Worm (Caenorhabditis elegans) whole organism, L2 larva: ENCODE results near the gene nceh-1.

Source experiments
- F13H6.1 ChIP-seq: sonication (generic microtip); optimal IDR thresholded peaks from 2 replicates; lab custom pipeline; 2016; ENCODE audit warnings: missing genetic modification characterization, missing compliant biosample characterization
- R02D3.7 ChIP-seq: fragments of 150-350 bp; optimal IDR thresholded peaks from 2 replicates; lab custom pipeline; 2014; ENCODE audit warnings: missing biosample characterization, missing genetic modification characterization
- Y55F3AM.14 ChIP-seq: fragments of 200-800 bp; sonication (Bioruptor generic); optimal IDR thresholded peaks from 2 replicates; lab custom pipeline; 2018; ENCODE audit warnings: mild to moderate bottlenecking, missing genetic modification characterization, missing compliant biosample characterization
- ZK546.5 ChIP-seq: sonication (generic microtip); optimal IDR thresholded peaks from 2 replicates; lab custom pipeline; 2017; ENCODE audit warnings: missing biosample characterization, missing genetic modification characterization
- alr-1 ChIP-seq: fragments of 150-350 bp; optimal IDR thresholded peaks from 2 replicates; lab custom pipeline; 2014; ENCODE audit warnings: missing biosample characterization, missing genetic modification characterization
- blmp-1 ChIP-seq: sonication (generic microtip); optimal IDR thresholded peaks from 2 replicates; lab custom pipeline; 2017; ENCODE audit warnings: missing genetic modification characterization, mild to moderate bottlenecking, missing compliant biosample characterization, antibody characterized with exemption, moderate library complexity; ENCODE audit not compliant: insufficient read depth
- ceh-16 ChIP-seq: fragments of 150-350 bp; optimal IDR thresholded peaks from 2 replicates; lab custom pipeline; 2014; ENCODE audit warnings: missing biosample characterization, missing genetic modification characterization
- dmd-4 ChIP-seq: sonication (generic microtip); optimal IDR thresholded peaks from 2 replicates; lab custom pipeline; 2017; ENCODE audit warnings: missing biosample characterization, missing genetic modification characterization
- egl-27 ChIP-seq: sonication (generic microtip); optimal IDR thresholded peaks from 3 replicates; lab custom pipeline; 2017; ENCODE audit warnings: missing biosample characterization, missing genetic modification reagents, missing genetic modification characterization
- elt-1 ChIP-seq: fragments of 150-350 bp; optimal IDR thresholded peaks from 2 replicates; lab custom pipeline; 2014; ENCODE audit warnings: missing biosample characterization, missing genetic modification characterization
- elt-3 ChIP-seq: sonication (generic microtip); optimal IDR thresholded peaks from 2 replicates; lab custom pipeline; 2017; ENCODE audit warnings: missing biosample characterization, missing genetic modification characterization
- fos-1 ChIP-seq: fragments of 150-350 bp; optimal IDR thresholded peaks from 2 replicates; lab custom pipeline; 2014; ENCODE audit warnings: missing biosample characterization, missing genetic modification characterization
- gmeb-1 ChIP-seq: fragments of 150-350 bp; optimal IDR thresholded peaks from 2 replicates; lab custom pipeline; 2014; ENCODE audit warnings: missing biosample characterization, missing genetic modification characterization
- lin-13 ChIP-seq: fragments of 150-350 bp; optimal IDR thresholded peaks from 2 replicates; lab custom pipeline; 2014; ENCODE audit warnings: missing biosample characterization, missing genetic modification reagents, missing genetic modification characterization
- lin-39 ChIP-seq: fragments of 150-350 bp; optimal IDR thresholded peaks from 2 replicates; lab custom pipeline; 2014; ENCODE audit warnings: missing biosample characterization, missing genetic modification reagents, missing genetic modification characterization
- lsy-2 ChIP-seq, 2 experiments: fragments of 150-350 bp in 1 of 2; sonication (generic microtip) in 1 of 2; optimal IDR thresholded peaks; 2 replicates each; lab custom pipeline; 2014 to 2017; ENCODE audit warnings: missing biosample characterization in 2 of 2, missing genetic modification characterization in 2 of 2
- mab-5 ChIP-seq: fragments of 150-350 bp; optimal IDR thresholded peaks from 2 replicates; lab custom pipeline; 2014; ENCODE audit warnings: missing biosample characterization, missing genetic modification characterization
- mbf-1 ChIP-seq: sonication (generic microtip); optimal IDR thresholded peaks from 2 replicates; lab custom pipeline; 2017; ENCODE audit warnings: missing biosample characterization, missing genetic modification characterization
- mdl-1 ChIP-seq, 2 experiments: fragments of 150-350 bp in 1 of 2; sonication (generic microtip) in 1 of 2; optimal IDR thresholded peaks; 2 replicates each; lab custom pipeline; 2017; ENCODE audit warnings: missing biosample characterization in 2 of 2, missing genetic modification characterization in 2 of 2
- nhr-10 ChIP-seq: sonication (generic microtip); optimal IDR thresholded peaks from 2 replicates; lab custom pipeline; 2017; ENCODE audit warnings: missing biosample characterization, missing genetic modification characterization
- nhr-11 ChIP-seq: fragments of 150-350 bp; optimal IDR thresholded peaks from 2 replicates; lab custom pipeline; 2014; ENCODE audit warnings: missing biosample characterization, missing genetic modification characterization
- nhr-129 ChIP-seq: fragments of 150-350 bp; optimal IDR thresholded peaks from 2 replicates; lab custom pipeline; 2014; ENCODE audit warnings: missing biosample characterization, missing genetic modification characterization
- nhr-21 ChIP-seq: fragments of 150-350 bp; optimal IDR thresholded peaks from 2 replicates; lab custom pipeline; 2014; ENCODE audit warnings: missing biosample characterization, missing genetic modification characterization
- nhr-23 ChIP-seq: fragments of 150-350 bp; optimal IDR thresholded peaks from 2 replicates; lab custom pipeline; 2014; ENCODE audit warnings: missing biosample characterization, missing genetic modification reagents, missing genetic modification characterization
- nhr-237 ChIP-seq: fragments of 150-350 bp; optimal IDR thresholded peaks from 2 replicates; lab custom pipeline; 2014; ENCODE audit warnings: missing biosample characterization, missing genetic modification characterization
- nhr-25 ChIP-seq: fragments of 150-350 bp; sonication (generic microtip); optimal IDR thresholded peaks from 3 replicates; lab custom pipeline; 2014; ENCODE audit warnings: missing biosample characterization, missing genetic modification characterization
- nhr-6 ChIP-seq: fragments of 150-350 bp; optimal IDR thresholded peaks from 2 replicates; lab custom pipeline; 2014; ENCODE audit warnings: missing biosample characterization, missing genetic modification characterization
- peb-1 ChIP-seq: fragments of 150-350 bp; optimal IDR thresholded peaks from 2 replicates; lab custom pipeline; 2014; ENCODE audit warnings: missing biosample characterization, missing genetic modification characterization
- sem-4 ChIP-seq: fragments of 150-350 bp; optimal IDR thresholded peaks from 2 replicates; lab custom pipeline; 2014; ENCODE audit warnings: missing biosample characterization, missing genetic modification reagents, missing genetic modification characterization
- sma-9 ChIP-seq, 2 experiments: fragments of 150-350 bp in 1 of 2; sonication (generic microtip) in 1 of 2; optimal IDR thresholded peaks; 2 replicates each; lab custom pipeline; 2014 to 2016; ENCODE audit warnings: missing genetic modification characterization in 2 of 2, mild to moderate bottlenecking in 1 of 2, missing biosample characterization in 1 of 2, missing compliant biosample characterization in 1 of 2, missing genetic modification reagents in 1 of 2, moderate library complexity in 1 of 2
- snpc-4 ChIP-seq: fragments of 150-350 bp; optimal IDR thresholded peaks from 2 replicates; lab custom pipeline; 2014; ENCODE audit warnings: missing biosample characterization, missing genetic modification characterization
- unc-39 ChIP-seq: fragments of 150-350 bp; optimal IDR thresholded peaks from 2 replicates; lab custom pipeline; 2014; ENCODE audit warnings: missing biosample characterization, missing genetic modification characterization
- unc-55 ChIP-seq: fragments of 150-350 bp; sonication (generic microtip); optimal IDR thresholded peaks from 3 replicates; lab custom pipeline; 2014; ENCODE audit warnings: missing biosample characterization, missing genetic modification reagents, missing genetic modification characterization
- zag-1 ChIP-seq: fragments of 150-350 bp; optimal IDR thresholded peaks from 2 replicates; lab custom pipeline; 2014; ENCODE audit warnings: missing biosample characterization, missing genetic modification characterization
- ztf-11 ChIP-seq: sonication (generic microtip); optimal IDR thresholded peaks from 2 replicates; lab custom pipeline; 2017; ENCODE audit warnings: missing biosample characterization, missing genetic modification characterization

The nceh-1 gene

ce11 chrV:19410663-19411062 lies 33.4 kb downstream of the nceh-1 start, which contains the start of gene C25F9.5:
C25F9.5 (minus strand) TSS chrV:19410857.
- TF ChIP-seq peb-1 (tag; lab: Kevin White, UChicago) = no peak
- no peak for TF ChIP-seq nhr-11
- no peak for TF ChIP-seq dmd-4 (tag; lab: Kevin White, UChicago)
- TF ChIP-seq unc-55 (GFP tag; lab: Kevin White, UChicago) = no peak
- TF ChIP-seq fos-1 (tag; lab: Kevin White, UChicago) = peak; percentile 83
- no peak for TF ChIP-seq nhr-237 (tag; lab: Kevin White, UChicago)
- no peak for TF ChIP-seq R02D3.7 (tag; lab: Kevin White, UChicago)
- no peak for TF ChIP-seq zag-1 (tag; lab: Kevin White, UChicago)

ce11 chrV:19416475-19416874 lies 39.2 kb downstream of the nceh-1 start, which contains the start of the genes C25F9.4 and C25F9.9:
C25F9.4 (minus strand) TSS chrV:19416575.
C25F9.9 (plus strand) TSS chrV:19416611.
- TF ChIP-seq sma-9 (GFP tag; optimal IDR thresholded peaks at IDR 0.05; lab: Kevin White, UChicago) (no peak), sma-9 (tag; optimal IDR thresholded peaks at IDR 0.05; lab: Kevin White, UChicago) (no peak), lsy-2 (tag; optimal IDR thresholded peaks at IDR 0.05; lab: Kevin White, UChicago) (no peak), fos-1 (tag; lab: Kevin White, UChicago) (peak; percentile 59), elt-1 (no peak), egl-27 (no peak)
- TF ChIP-seq, all 48 proteins: peak for 1

DNA sequence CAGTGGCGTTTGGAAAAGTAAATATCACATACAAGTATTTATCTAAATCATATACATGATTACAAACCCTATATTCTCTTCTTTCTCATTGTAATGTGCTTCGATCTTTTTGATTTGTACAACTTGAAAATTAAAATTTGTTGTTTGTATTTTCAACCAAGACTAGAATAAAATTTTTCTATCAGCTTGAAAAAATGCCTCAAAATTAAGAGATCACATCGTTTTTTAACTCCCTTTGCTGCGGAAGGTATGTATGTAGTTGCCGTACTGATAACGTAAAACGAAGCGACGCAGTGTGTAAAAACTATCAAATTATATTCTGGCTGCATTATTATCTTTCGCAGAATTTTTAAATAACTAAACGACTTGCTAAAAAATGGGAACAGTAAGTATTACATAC lies 40.6 kb downstream of the nceh-1 start, which contains the start of gene C25F9.15:
Gene C25F9.15 (plus strand): TSS at position 301 of the 400 bp plus-strand sequence.
- TF ChIP-seq nhr-25 (no peak), gmeb-1 (tag; lab: Kevin White, UChicago) (no peak), ceh-16 (tag; lab: Kevin White, UChicago) (no peak), nhr-10 (tag; lab: Kevin White, UChicago) (no peak), elt-3 (tag; lab: Kevin White, UChicago) (no peak), nhr-6 (tag; lab: Kevin White, UChicago) (no peak), fos-1 (tag; lab: Kevin White, UChicago) (peak; percentile 40), unc-39 (tag; lab: Kevin White, UChicago) (no peak)

DNA sequence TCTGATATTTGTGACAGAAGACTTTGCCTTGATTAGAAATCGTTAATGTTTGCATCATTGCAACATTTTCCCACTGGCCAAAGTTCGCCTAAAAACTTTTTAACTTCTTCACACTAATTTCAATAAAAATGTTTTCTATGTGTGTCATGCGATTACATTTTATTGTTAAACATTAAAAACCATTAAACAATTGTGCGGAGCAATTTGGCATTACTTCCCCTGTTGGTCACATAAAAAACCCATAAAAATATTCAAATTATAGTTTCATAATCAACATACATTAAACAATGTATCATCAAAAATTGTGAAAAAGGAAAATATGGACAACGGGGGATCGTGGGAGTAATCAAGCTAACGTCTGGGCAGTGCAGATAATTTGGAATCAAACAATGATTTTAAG lies 42.1 kb downstream of the nceh-1 start:
- peak; percentile 1 for TF ChIP-seq fos-1 (tag; lab: Kevin White, UChicago)

ce11 chrV:19421131-19421530 lies 43.9 kb downstream of the nceh-1 start, which contains the start of gene C25F9.2:
C25F9.2 (plus strand) TSS chrV:19421471.
- TF ChIP-seq nhr-237 (tag; lab: Kevin White, UChicago) (no peak), nhr-25 (peak; percentile 47)

DNA sequence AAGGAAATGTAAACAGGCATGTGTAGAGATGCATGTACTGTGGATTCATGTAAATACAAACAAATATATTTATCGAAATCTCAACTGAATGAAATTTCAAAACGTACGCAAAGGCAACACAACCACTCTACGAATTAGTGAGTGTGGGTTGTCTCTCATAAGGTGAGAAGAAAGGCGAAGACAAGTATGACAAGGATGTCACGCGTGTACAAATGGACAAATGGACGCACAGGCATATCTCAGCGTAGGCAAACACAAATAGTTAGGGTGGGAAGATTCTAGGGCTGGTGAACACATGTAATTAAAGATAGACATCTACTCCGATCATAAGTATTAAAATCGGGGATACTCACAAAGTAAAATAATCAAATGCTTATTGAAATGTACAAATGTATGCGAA lies 50.9 kb downstream of the nceh-1 start:
- TF ChIP-seq nhr-25 (peak; percentile 23), snpc-4 (no peak)
- TF ChIP-seq, all 48 proteins: peak for 1

DNA sequence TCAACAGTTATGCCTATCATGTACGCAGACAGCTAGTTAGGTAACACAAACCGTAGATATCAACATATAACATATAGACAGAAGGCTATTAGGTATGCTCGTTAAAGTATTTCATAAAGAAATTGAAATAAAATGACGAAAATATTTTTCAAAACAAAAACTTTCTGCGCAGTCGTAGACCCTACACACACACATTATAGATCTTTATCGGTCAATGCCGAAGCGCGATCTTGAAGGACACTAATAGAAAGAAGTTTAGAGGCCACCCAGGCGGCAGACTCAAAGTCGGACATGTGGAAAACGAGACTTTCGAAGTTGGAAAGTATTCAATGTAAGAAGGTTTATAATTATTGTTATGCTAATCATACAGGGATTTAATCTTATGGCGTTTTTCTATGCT lies 51.7 kb downstream of the nceh-1 start:
- TF ChIP-seq ceh-16 (tag; lab: Kevin White, UChicago) (peak; percentile 40), sma-9 (GFP tag; optimal IDR thresholded peaks at IDR 0.05; lab: Kevin White, UChicago) (peak; percentile 56), sma-9 (tag; optimal IDR thresholded peaks at IDR 0.05; lab: Kevin White, UChicago) (no peak), nhr-23 (tag; lab: Kevin White, UChicago) (peak; percentile 57), egl-27 (no peak), nhr-25 (peak; percentile 28), elt-1 (peak; percentile 60), dmd-4 (tag; lab: Kevin White, UChicago) (no peak)
- TF ChIP-seq, all 48 proteins: peak for 5

DNA sequence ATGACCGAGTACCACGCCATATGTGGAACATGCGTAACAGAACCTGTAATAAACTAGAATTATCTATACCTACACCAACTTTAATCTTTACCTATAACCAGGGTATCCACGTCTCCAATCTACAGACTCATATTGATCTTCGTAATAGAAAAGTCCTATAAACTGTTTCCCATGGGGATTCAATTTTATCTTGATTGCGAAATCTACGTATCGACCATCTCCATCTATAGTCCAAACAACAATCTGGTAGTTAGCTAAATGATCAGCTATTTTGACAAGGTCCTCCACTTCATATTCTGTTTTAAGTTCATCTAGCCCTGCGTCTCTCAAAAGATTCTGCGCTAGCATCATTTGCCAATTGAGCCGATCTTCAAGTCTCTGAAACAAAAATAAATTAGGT lies 52.4 kb downstream of the nceh-1 start:
- TF ChIP-seq nhr-129 (tag; lab: Kevin White, UChicago) = no peak
- no peak for TF ChIP-seq nhr-6 (tag; lab: Kevin White, UChicago)
- peak; percentile 95 for TF ChIP-seq nhr-23 (tag; lab: Kevin White, UChicago)
- peak; percentile 90 for TF ChIP-seq sma-9 (GFP tag; optimal IDR thresholded peaks at IDR 0.05; lab: Kevin White, UChicago)
- no peak for TF ChIP-seq sma-9 (tag; optimal IDR thresholded peaks at IDR 0.05; lab: Kevin White, UChicago)
- TF ChIP-seq mbf-1 = no peak
- no peak for TF ChIP-seq ztf-11 (tag; lab: Kevin White, UChicago)
- TF ChIP-seq sem-4 (tag; lab: Kevin White, UChicago) = no peak
- TF ChIP-seq F13H6.1 (tag; lab: Kevin White, UChicago) = no peak
- TF ChIP-seq lsy-2 (tag; optimal IDR thresholded peaks at IDR 0.05; lab: Kevin White, UChicago) = peak in 1 of 2 experiments; percentile 11
- TF ChIP-seq nhr-11 = no peak
- TF ChIP-seq alr-1 (tag; lab: Kevin White, UChicago) = no peak
- TF ChIP-seq egl-27 = no peak
- TF ChIP-seq elt-1 = peak; percentile 99
- peak; percentile 1 for TF ChIP-seq Y55F3AM.14 (GFP tag; lab: Kevin White, UChicago)
- TF ChIP-seq lin-13 = no peak
- no peak for TF ChIP-seq mab-5 (tag; lab: Kevin White, UChicago)
- no peak for TF ChIP-seq nhr-10 (tag; lab: Kevin White, UChicago)
- TF ChIP-seq nhr-21 (tag; lab: Kevin White, UChicago) = no peak
- TF ChIP-seq ceh-16 (tag; lab: Kevin White, UChicago) = peak; percentile 59
- peak; percentile 54 for TF ChIP-seq nhr-25
- no peak for TF ChIP-seq mdl-1 (tag; optimal IDR thresholded peaks at IDR 0.05; lab: Kevin White, UChicago)
- TF ChIP-seq ZK546.5 (tag; lab: Kevin White, UChicago) = no peak
- TF ChIP-seq blmp-1 = no peak
- TF ChIP-seq lin-39 (tag; lab: Kevin White, UChicago) = no peak
